Worm (Caenorhabditis elegans) whole organism, mixed stage, embryonic: ENCODE measurements around the gene aars-1.

ENCODE experiments used
- ceh-43 ChIP-seq: fragments of 200-800 bp; sonication (Bioruptor generic); optimal IDR thresholded peaks from 2 replicates; lab custom pipeline; 2018; ENCODE audit warnings: mild to moderate bottlenecking, missing genetic modification characterization, moderate library complexity, missing compliant biosample characterization
- cnd-1 ChIP-seq: fragments of 200-800 bp; sonication (Bioruptor generic); optimal IDR thresholded peaks from 2 replicates; lab custom pipeline; 2018; ENCODE audit warnings: mild to moderate bottlenecking, missing genetic modification characterization, missing compliant biosample characterization
- mab-5 ChIP-seq: fragments of 150-350 bp; optimal IDR thresholded peaks from 2 replicates; lab custom pipeline; 2014; ENCODE audit warnings: missing biosample characterization, missing genetic modification characterization
- mep-1 ChIP-seq: fragments of 150-350 bp; optimal IDR thresholded peaks from 2 replicates; lab custom pipeline; 2017; ENCODE audit warnings: missing biosample characterization, missing genetic modification reagents, missing genetic modification characterization, inconsistent platforms
- nhr-237 ChIP-seq: fragments of 150-350 bp; optimal IDR thresholded peaks from 2 replicates; lab custom pipeline; 2014; ENCODE audit warnings: missing biosample characterization, missing genetic modification characterization
- pha-4 ChIP-seq: fragments of 150-350 bp; optimal IDR thresholded peaks from 2 replicates; lab custom pipeline; 2018; ENCODE audit warnings: missing biosample characterization, missing genetic modification reagents, missing genetic modification characterization
- snpc-4 ChIP-seq: fragments of 150-350 bp; optimal IDR thresholded peaks from 2 replicates; lab custom pipeline; 2014; ENCODE audit warnings: missing biosample characterization, missing genetic modification characterization
- unc-39 ChIP-seq: fragments of 150-350 bp; optimal IDR thresholded peaks from 2 replicates; lab custom pipeline; 2014; ENCODE audit warnings: missing biosample characterization, missing genetic modification characterization

DNA sequence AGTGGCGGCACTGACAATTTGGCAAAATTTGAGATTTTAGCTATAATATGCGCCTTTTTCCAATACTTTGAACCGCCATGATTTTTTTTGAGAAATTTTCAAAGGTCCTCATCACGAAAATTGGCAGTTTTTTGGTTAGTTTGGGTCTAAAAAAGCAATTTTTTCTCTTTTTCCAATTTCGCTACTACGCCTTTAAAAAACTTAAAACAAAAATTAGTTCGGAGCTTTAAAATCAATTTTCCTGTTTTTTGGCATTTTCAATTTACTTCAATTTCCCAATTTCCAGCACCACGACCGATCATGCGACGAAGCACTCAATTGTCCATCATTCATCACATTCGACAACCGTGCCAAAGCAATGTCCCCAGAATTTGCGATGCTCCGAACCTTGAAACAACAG is 33.1 kb upstream of the aars-1 start, which contains the start of gene B0334.5:
- TF ChIP-seq cnd-1 = no peak
- no peak for TF ChIP-seq mep-1 (tag; lab: Kevin White, UChicago)
- no peak for TF ChIP-seq ceh-43 (GFP tag; lab: Kevin White, UChicago)
- TF ChIP-seq nhr-237 = no peak
- no peak for TF ChIP-seq pha-4
- no peak for TF ChIP-seq unc-39 (tag; lab: Kevin White, UChicago)
- no peak for TF ChIP-seq mab-5 (tag; lab: Kevin White, UChicago)
- TF ChIP-seq snpc-4 (tag; lab: Kevin White, UChicago) = no peak
